Fruit fly (Drosophila melanogaster) S2 (cell line): ENCODE data around the gene eIF3f1.

Experiments
- CG8478 ChIP-seq: fragments of >200 bp; optimal IDR thresholded peaks from 2 replicates; lab custom pipeline; 2018
- CTCF ChIP-seq, 2 experiments: fragments of >200 bp; optimal IDR thresholded peaks; 2 replicates each; lab custom pipeline; 2018

- TF ChIP-seq CTCF (optimal IDR thresholded peaks at IDR 0.05; lab: Kevin White, UChicago): no peak
- TF ChIP-seq CG8478 (lab: Kevin White, UChicago): no peak
Observed at dm6 chr3R:4728448-4728847, 14.5 kb upstream of the eIF3f1 start.
